Fruit fly (Drosophila melanogaster) whole organism, embryonic: Measurements from ENCODE around the gene CG32373.
A peak's percentile ranks its signal among the peaks of the same experiment; 100 is the strongest.

ENCODE experiments used
- Ada2b ChIP-seq: fragments of 200-800 bp; sonication (Bioruptor generic); IDR thresholded peaks from 2 replicates; pipeline ENCODE4 v1.3.6; 2022; ENCODE audit warnings: missing biosample characterization, missing genetic modification characterization
- CG11696 ChIP-seq: fragments of 200-800 bp; sonication (Bioruptor generic); IDR thresholded peaks from 2 replicates; pipeline ENCODE4 v1.3.6; 2022; ENCODE audit warnings: missing biosample characterization, missing genetic modification characterization
- CG11723 ChIP-seq: fragments of 200-800 bp; sonication (Bioruptor generic); optimal IDR thresholded peaks from 2 replicates; lab custom pipeline; 2017; ENCODE audit warnings: missing biosample characterization, mild to moderate bottlenecking, missing genetic modification characterization
- CG12104 ChIP-seq: fragments of 200-800 bp; sonication (Bioruptor generic); optimal IDR thresholded peaks from 3 replicates; lab custom pipeline; 2016; ENCODE audit warnings: missing biosample characterization, missing genetic modification characterization
- CG2889 ChIP-seq: fragments of 200-800 bp; sonication (Bioruptor generic); IDR thresholded peaks from 3 replicates; pipeline ENCODE4 v1.3.6; 2022; ENCODE audit warnings: missing biosample characterization, missing genetic modification characterization
- CG30431 ChIP-seq: fragments of 200-800 bp; sonication (Bioruptor generic); optimal IDR thresholded peaks from 2 replicates; lab custom pipeline; 2017; ENCODE audit warnings: missing biosample characterization, missing genetic modification characterization
- CG3065 ChIP-seq: fragments of 200-800 bp; sonication (Bioruptor generic); optimal IDR thresholded peaks from 2 replicates; lab custom pipeline; 2016; ENCODE audit warnings: missing biosample characterization, missing genetic modification characterization
- CG32532 ChIP-seq: fragments of 200-800 bp; sonication (Bioruptor generic); IDR thresholded peaks from 2 replicates; pipeline ENCODE4 v1.3.6; 2022; ENCODE audit warnings: missing biosample characterization, missing genetic modification characterization
- CG3407 ChIP-seq: fragments of 200-800 bp; sonication (Bioruptor generic); optimal IDR thresholded peaks from 2 replicates; lab custom pipeline; 2018; ENCODE audit warnings: missing biosample characterization, mild to moderate bottlenecking, missing genetic modification characterization
- CG34376 ChIP-seq: fragments of 200-800 bp; sonication (Bioruptor generic); optimal IDR thresholded peaks from 2 replicates; lab custom pipeline; 2018; ENCODE audit warnings: missing biosample characterization, mild to moderate bottlenecking, missing genetic modification characterization
- CG4730 ChIP-seq: fragments of 200-800 bp; sonication (Bioruptor generic); IDR thresholded peaks from 2 replicates; pipeline ENCODE4 v1.3.6; 2022; ENCODE audit warnings: missing biosample characterization, missing genetic modification characterization
- CG4854 ChIP-seq: fragments of 200-800 bp; sonication (Bioruptor generic); optimal IDR thresholded peaks from 2 replicates; lab custom pipeline; 2016; ENCODE audit warnings: missing biosample characterization, missing genetic modification characterization, inconsistent platforms
- CG7271 ChIP-seq: fragments of 200-800 bp; sonication (Bioruptor generic); optimal IDR thresholded peaks from 2 replicates; lab custom pipeline; 2018; ENCODE audit warnings: missing biosample characterization, mild to moderate bottlenecking, missing genetic modification characterization, moderate library complexity
- CG7357 ChIP-seq: fragments of 200-800 bp; sonication (Bioruptor generic); IDR thresholded peaks from 3 replicates; pipeline ENCODE4 v1.3.6; 2022; ENCODE audit warnings: missing biosample characterization, missing genetic modification characterization
- CG7745 ChIP-seq: fragments of 200-800 bp; sonication (Bioruptor generic); optimal IDR thresholded peaks from 2 replicates; lab custom pipeline; 2018; ENCODE audit warnings: missing biosample characterization, mild to moderate bottlenecking, missing genetic modification characterization, moderate library complexity
- CG8290 ChIP-seq, 3 experiments: fragments of 200-800 bp; sonication (Bioruptor generic); optimal IDR thresholded peaks; 2 replicates each; lab custom pipeline; 2016 to 2019; ENCODE audit warnings: missing biosample characterization in 3 of 3, missing genetic modification characterization in 3 of 3, mild to moderate bottlenecking in 2 of 3, moderate library complexity in 1 of 3
- CG8944 ChIP-seq: fragments of 200-800 bp; sonication (Bioruptor generic); optimal IDR thresholded peaks from 3 replicates; lab custom pipeline; 2016; ENCODE audit warnings: missing biosample characterization, missing genetic modification characterization
- CTCF ChIP-seq: fragments of 200-800 bp; sonication (Bioruptor generic); optimal IDR thresholded peaks from 2 replicates; lab custom pipeline; 2017; ENCODE audit warnings: missing biosample characterization, mild to moderate bottlenecking, missing genetic modification characterization, moderate library complexity
- Deaf1 ChIP-seq: fragments of 200-800 bp; optimal IDR thresholded peaks from 3 replicates; lab custom pipeline; 2019; ENCODE audit warnings: missing biosample characterization, mild to moderate bottlenecking, missing genetic modification characterization, moderate library complexity
- Dip3 ChIP-seq: fragments of 200-800 bp; sonication (Bioruptor generic); optimal IDR thresholded peaks from 3 replicates; lab custom pipeline; 2016; ENCODE audit warnings: missing biosample characterization, missing genetic modification characterization
- Elba2 ChIP-seq: fragments of 200-800 bp; sonication (Bioruptor generic); optimal IDR thresholded peaks from 3 replicates; lab custom pipeline; 2016; ENCODE audit warnings: missing biosample characterization, missing genetic modification characterization
- Ets65A ChIP-seq: fragments of 200-800 bp; sonication (Bioruptor generic); peaks from one replicate; lab custom pipeline; 2016; ENCODE audit warnings: missing biosample characterization, missing genetic modification characterization
- Fer1 ChIP-seq: fragments of 200-800 bp; sonication (Bioruptor generic); optimal IDR thresholded peaks from 2 replicates; lab custom pipeline; 2017; ENCODE audit warnings: missing biosample characterization, mild to moderate bottlenecking, missing genetic modification characterization
- HHEX ChIP-seq: fragments of 200-800 bp; sonication (Bioruptor generic); optimal IDR thresholded peaks from 3 replicates; lab custom pipeline; 2017; ENCODE audit warnings: missing biosample characterization, mild to moderate bottlenecking, missing genetic modification characterization, missing genetic modification reagents
- Hey ChIP-seq: fragments of 200-800 bp; sonication (Bioruptor generic); optimal IDR thresholded peaks from 3 replicates; lab custom pipeline; 2018; ENCODE audit warnings: missing biosample characterization, mild to moderate bottlenecking, missing genetic modification characterization
- Hmr ChIP-seq: fragments of 200-800 bp; sonication (Bioruptor generic); optimal IDR thresholded peaks from 3 replicates; lab custom pipeline; 2017; ENCODE audit warnings: mild to moderate bottlenecking, missing biosample characterization, missing genetic modification reagents, missing genetic modification characterization
- Kr ChIP-seq: fragments of 200-800 bp; sonication (Bioruptor generic); optimal IDR thresholded peaks from 2 replicates; lab custom pipeline; 2017; ENCODE audit warnings: missing biosample characterization, mild to moderate bottlenecking, missing genetic modification characterization
- Nf-YB ChIP-seq: fragments of 200-800 bp; sonication (Bioruptor generic); optimal IDR thresholded peaks from 3 replicates; lab custom pipeline; 2019; ENCODE audit warnings: missing biosample characterization, mild to moderate bottlenecking, missing genetic modification characterization, moderate library complexity
- Ravus ChIP-seq: fragments of 200-800 bp; sonication (Bioruptor generic); IDR thresholded peaks from 2 replicates; pipeline ENCODE4 v1.3.6; 2022; ENCODE audit warnings: missing biosample characterization, missing genetic modification characterization
- Rx ChIP-seq: fragments of 200-800 bp; sonication (Bioruptor generic); IDR thresholded peaks from 2 replicates; pipeline ENCODE4 v1.3.6; 2022; ENCODE audit warnings: missing biosample characterization, missing genetic modification characterization
- Usf ChIP-seq: fragments of 200-800 bp; sonication (Bioruptor generic); optimal IDR thresholded peaks from 2 replicates; lab custom pipeline; 2017; ENCODE audit warnings: missing genotype, missing biosample characterization, missing genetic modification characterization
- aop ChIP-seq: fragments of 200-800 bp; sonication (Bioruptor generic); IDR thresholded peaks from 2 replicates; pipeline ENCODE4 v1.3.6; 2022; ENCODE audit warnings: missing biosample characterization, missing genetic modification characterization
- crc ChIP-seq: fragments of 200-800 bp; sonication (Bioruptor generic); optimal IDR thresholded peaks from 2 replicates; lab custom pipeline; 2016; ENCODE audit warnings: missing biosample characterization, missing genetic modification characterization
- crp ChIP-seq, 2 experiments: fragments of 200-800 bp; sonication (Bioruptor generic); optimal IDR thresholded peaks; 2 replicates in 1 of 2; 3 replicates in 1 of 2; lab custom pipeline; 2017; ENCODE audit warnings: missing biosample characterization in 2 of 2, missing genetic modification characterization in 2 of 2, mild to moderate bottlenecking in 1 of 2, moderate library complexity in 1 of 2
- cwo ChIP-seq: fragments of 200-800 bp; sonication (Bioruptor generic); optimal IDR thresholded peaks from 3 replicates; lab custom pipeline; 2017; ENCODE audit warnings: missing biosample characterization, missing genetic modification characterization, mild to moderate bottlenecking, moderate library complexity, missing genetic modification reagents
- dm ChIP-seq: fragments of 200-800 bp; sonication (Bioruptor generic); optimal IDR thresholded peaks from 3 replicates; lab custom pipeline; 2016; ENCODE audit warnings: missing biosample characterization, missing genetic modification characterization
- dmrt99B ChIP-seq: fragments of 200-800 bp; sonication (Bioruptor generic); optimal IDR thresholded peaks from 2 replicates; lab custom pipeline; 2018; ENCODE audit warnings: missing biosample characterization, mild to moderate bottlenecking, missing genetic modification characterization, moderate library complexity
- eve ChIP-seq, 2 experiments: fragments of >200 bp; optimal IDR thresholded peaks; 2 replicates each; lab custom pipeline; 2017; ENCODE audit warnings: missing biosample characterization in 2 of 2, missing genetic modification characterization in 2 of 2
- ewg ChIP-seq: fragments of 200-800 bp; sonication (Bioruptor generic); optimal IDR thresholded peaks from 3 replicates; lab custom pipeline; 2017; ENCODE audit warnings: mild to moderate bottlenecking, missing biosample characterization, missing genetic modification reagents, missing genetic modification characterization
- gsb ChIP-seq: fragments of 200-800 bp; sonication (Bioruptor generic); IDR thresholded peaks from 2 replicates; pipeline ENCODE4 v1.3.6; 2022; ENCODE audit warnings: missing biosample characterization, missing genetic modification characterization
- insv ChIP-seq, 2 experiments: fragments of 200-800 bp; sonication (Bioruptor generic); optimal IDR thresholded peaks; 3 replicates each; lab custom pipeline; 2016 to 2018; ENCODE audit warnings: missing biosample characterization in 2 of 2, missing genetic modification characterization in 2 of 2
- jigr1 ChIP-seq: fragments of 200-800 bp; sonication (Bioruptor generic); IDR thresholded peaks from 3 replicates; pipeline ENCODE4 v1.3.6; 2022; ENCODE audit warnings: missing biosample characterization, missing genetic modification characterization
- pho ChIP-seq: fragments of 200-800 bp; sonication (Bioruptor generic); optimal IDR thresholded peaks from 2 replicates; lab custom pipeline; 2016; ENCODE audit warnings: missing biosample characterization, missing genetic modification characterization
- pros ChIP-seq: fragments of 200-800 bp; sonication (Bioruptor generic); optimal IDR thresholded peaks from 3 replicates; lab custom pipeline; 2019; ENCODE audit warnings: missing biosample characterization, mild to moderate bottlenecking, missing genetic modification characterization, moderate library complexity
- rib ChIP-seq: fragments of 200-800 bp; sonication (Bioruptor generic); IDR thresholded peaks from 2 replicates; pipeline ENCODE4 v1.3.6; 2022; ENCODE audit warnings: missing biosample characterization, missing genetic modification characterization
- sens-2 ChIP-seq: fragments of 200-800 bp; sonication (Bioruptor generic); IDR thresholded peaks from 2 replicates; pipeline ENCODE4 v1.3.6; 2022; ENCODE audit warnings: missing biosample characterization, missing genetic modification characterization
- seq ChIP-seq: fragments of 200-800 bp; sonication (Bioruptor generic); IDR thresholded peaks from 2 replicates; pipeline ENCODE4 v1.3.6; 2022; ENCODE audit warnings: missing biosample characterization, missing genetic modification characterization
- stc ChIP-seq: fragments of 200-800 bp; sonication (Bioruptor generic); IDR thresholded peaks from 2 replicates; pipeline ENCODE4 v1.3.6; 2022; ENCODE audit warnings: missing biosample characterization, missing genetic modification characterization
- tin ChIP-seq: fragments of 200-800 bp; sonication (Bioruptor generic); optimal IDR thresholded peaks from 3 replicates; lab custom pipeline; 2016; ENCODE audit warnings: missing biosample characterization, missing genetic modification characterization
- toy ChIP-seq: fragments of 200-800 bp; sonication (Bioruptor generic); IDR thresholded peaks from 2 replicates; pipeline ENCODE4 v1.3.6; 2022; ENCODE audit warnings: missing biosample characterization, missing genetic modification characterization
- usp ChIP-seq: fragments of >200 bp; optimal IDR thresholded peaks from 2 replicates; lab custom pipeline; 2017; ENCODE audit warnings: missing biosample characterization, missing genetic modification characterization

Gene CG32373

DNA sequence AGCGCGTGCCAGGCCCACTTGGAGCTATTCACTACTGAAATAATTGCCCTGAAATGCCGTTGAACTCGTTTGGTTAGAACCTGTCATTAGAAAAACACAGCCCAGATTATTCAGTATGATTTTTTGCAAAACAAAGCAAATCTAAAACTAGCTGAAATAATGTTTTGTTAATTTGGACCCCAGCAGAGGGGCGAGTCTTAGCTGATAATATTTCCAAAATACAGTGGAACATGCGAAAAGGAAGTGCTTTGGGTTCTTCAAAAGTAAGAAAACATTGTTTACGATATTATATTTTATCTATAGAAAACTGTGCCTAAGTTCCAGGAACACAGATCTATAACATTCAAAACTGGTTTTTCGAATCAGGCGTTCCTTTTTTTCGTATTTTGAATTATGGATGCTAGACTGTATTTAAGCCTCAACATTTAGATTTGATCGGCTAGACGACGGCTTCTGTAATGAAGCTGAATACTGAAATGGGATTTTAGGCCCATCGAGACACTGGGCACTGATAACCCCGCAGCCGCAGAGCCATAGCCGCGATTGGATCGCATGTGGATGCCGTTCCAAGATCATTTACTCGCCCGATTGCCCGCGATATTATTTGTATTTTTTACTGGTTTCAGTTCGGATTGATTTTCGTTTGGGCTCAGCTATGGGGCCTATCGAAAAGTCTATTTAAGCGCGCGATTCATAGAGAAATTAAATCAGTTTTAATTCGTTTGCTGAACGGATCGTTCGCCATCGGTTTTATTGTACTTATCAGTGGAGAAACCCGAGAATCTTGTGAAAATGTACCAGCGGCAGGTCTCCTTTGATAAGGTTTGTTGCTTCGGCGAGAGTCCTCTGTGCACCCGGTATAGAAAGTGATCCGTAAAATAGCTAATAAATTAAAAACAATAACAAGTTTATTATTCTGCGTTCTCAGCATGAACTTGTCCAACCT is 109.8 kb downstream of the CG32373 start, which contains the start of gene Hn (continued):
- no peak for TF ChIP-seq seq (GFP tag; lab: Robert Waterston, UW)
- TF ChIP-seq Fer1 (GFP tag; lab: Kevin White, UChicago), result no peak
- no peak for TF ChIP-seq insv (GFP tag; optimal IDR thresholded peaks at IDR 0.05; lab: Kevin White, UChicago)
- no peak for TF ChIP-seq sens-2 (GFP tag; lab: Robert Waterston, UW)
- no peak for TF ChIP-seq Usf (GFP tag; lab: Kevin White, UChicago)
- TF ChIP-seq stc, result no peak
- peak; percentile 86 for TF ChIP-seq CG34376 (GFP tag; lab: Kevin White, UChicago)
- TF ChIP-seq crp (GFP tag; optimal IDR thresholded peaks at IDR 0.05; lab: Kevin White, UChicago), result no peak
- no peak for TF ChIP-seq CG8290 (GFP tag; optimal IDR thresholded peaks at IDR 0.05; lab: Kevin White, UChicago)
- no peak for TF ChIP-seq CG8290 (tag; optimal IDR thresholded peaks at IDR 0.05; lab: Kevin White, UChicago)
- no peak for TF ChIP-seq Rx (GFP tag; lab: Robert Waterston, UW)
- TF ChIP-seq CG12104, result no peak
- no peak for TF ChIP-seq CG30431 (GFP tag; lab: Kevin White, UChicago)
- no peak for TF ChIP-seq pho (GFP tag; lab: Kevin White, UChicago)
- TF ChIP-seq Elba2 (GFP tag; lab: Kevin White, UChicago), result no peak
- no peak for TF ChIP-seq Kr (GFP tag; lab: Kevin White, UChicago)
- peak; percentile 21 for TF ChIP-seq Ets65A (GFP tag; lab: Kevin White, UChicago)
- no peak for TF ChIP-seq usp (GFP tag; lab: Kevin White, UChicago)
- TF ChIP-seq Nf-YB (GFP tag; lab: Kevin White, UChicago), result no peak
- TF ChIP-seq CG7357 (GFP tag; lab: Robert Waterston, UW), result no peak
- TF ChIP-seq CG2889 (GFP tag; lab: Robert Waterston, UW), result no peak
- no peak for TF ChIP-seq ewg (GFP tag; lab: Kevin White, UChicago)
- no peak for TF ChIP-seq toy (GFP tag; lab: Robert Waterston, UW)
- 0 out of 2 replicates have a peak, but pooled peaks have one; percentile 8 for TF ChIP-seq Ada2b (GFP tag; lab: Robert Waterston, UW)
- TF ChIP-seq aop (GFP tag; lab: Robert Waterston, UW), result no peak
- TF ChIP-seq crc (GFP tag; lab: Kevin White, UChicago), result no peak
- TF ChIP-seq tin (GFP tag; lab: Kevin White, UChicago), result no peak
- TF ChIP-seq HHEX (GFP tag; lab: Kevin White, UChicago), result no peak
- TF ChIP-seq gsb (GFP tag; lab: Robert Waterston, UW), result no peak
- no peak for TF ChIP-seq jigr1 (GFP tag; lab: Robert Waterston, UW)
- TF ChIP-seq Ravus (GFP tag; lab: Robert Waterston, UW), result no peak
- TF ChIP-seq Deaf1 (tag; lab: Kevin White, UChicago), result no peak
- TF ChIP-seq Hmr (GFP tag; lab: Kevin White, UChicago), result peak; percentile 26
- TF ChIP-seq CG4730, result no peak
- no peak for TF ChIP-seq CG7271
- TF ChIP-seq CG11723 (GFP tag; lab: Kevin White, UChicago), result no peak
- TF ChIP-seq CG4854 (GFP tag; lab: Kevin White, UChicago), result no peak
- no peak for TF ChIP-seq CG3065 (GFP tag; lab: Kevin White, UChicago)
- TF ChIP-seq eve (GFP tag; optimal IDR thresholded peaks at IDR 0.05; lab: Kevin White, UChicago), result no peak
- no peak for TF ChIP-seq CG3407 (GFP tag; lab: Kevin White, UChicago)
- no peak for TF ChIP-seq CTCF (GFP tag; lab: Kevin White, UChicago)
- no peak for TF ChIP-seq rib (GFP tag; lab: Robert Waterston, UW)
- TF ChIP-seq CG8944 (GFP tag; lab: Kevin White, UChicago), result no peak
- TF ChIP-seq CG7745 (tag; lab: Kevin White, UChicago), result no peak
- no peak for TF ChIP-seq Hey (tag; lab: Kevin White, UChicago)
- TF ChIP-seq dm, result no peak
- TF ChIP-seq Dip3 (GFP tag; lab: Kevin White, UChicago), result no peak
- TF ChIP-seq cwo (GFP tag; lab: Kevin White, UChicago), result no peak
- no peak for TF ChIP-seq dmrt99B (tag; lab: Kevin White, UChicago)
- no peak for TF ChIP-seq CG11696 (GFP tag; lab: Robert Waterston, UW)
- no peak for TF ChIP-seq pros (GFP tag; lab: Kevin White, UChicago)
- TF ChIP-seq CG32532 (GFP tag; lab: Robert Waterston, UW), result peak; percentile 64; the same call in 1 of the 2 replicates
